Fruit fly (Drosophila melanogaster) whole organism, embryonic: ENCODE data around the gene djl.

Source experiments
- B-H2 ChIP-seq: fragments of 200-800 bp; sonication (Bioruptor generic); optimal IDR thresholded peaks from 2 replicates; lab custom pipeline; 2018; ENCODE audit warnings: missing biosample characterization, mild to moderate bottlenecking, missing genetic modification characterization
- Bgb ChIP-seq: fragments of 200-800 bp; sonication (Bioruptor generic); IDR thresholded peaks from 2 replicates; pipeline ENCODE4 v1.3.6; 2022; ENCODE audit warnings: missing biosample characterization, missing genetic modification characterization; ENCODE audit not compliant: partially characterized antibody
- CG10565 ChIP-seq: fragments of 200-800 bp; sonication (Bioruptor generic); optimal IDR thresholded peaks from 3 replicates; lab custom pipeline; 2016; ENCODE audit warnings: missing biosample characterization, mild to moderate bottlenecking, missing genetic modification characterization
- CG10654 ChIP-seq: fragments of 200-800 bp; sonication (Bioruptor generic); optimal IDR thresholded peaks from 2 replicates; lab custom pipeline; 2016; ENCODE audit warnings: missing biosample characterization, missing genetic modification characterization
- CG11723 ChIP-seq: fragments of 200-800 bp; sonication (Bioruptor generic); optimal IDR thresholded peaks from 2 replicates; lab custom pipeline; 2017; ENCODE audit warnings: missing biosample characterization, mild to moderate bottlenecking, missing genetic modification characterization
- CG12236 ChIP-seq: fragments of 200-800 bp; sonication (Bioruptor generic); optimal IDR thresholded peaks from 2 replicates; lab custom pipeline; 2016; ENCODE audit warnings: missing biosample characterization, missing genetic modification characterization
- CG14014 ChIP-seq: fragments of 200-800 bp; sonication (Bioruptor generic); IDR thresholded peaks from 2 replicates; pipeline ENCODE4 v1.3.6; 2022; ENCODE audit warnings: missing biosample characterization, missing genetic modification characterization
- CG14965 ChIP-seq: fragments of 200-800 bp; sonication (Bioruptor generic); optimal IDR thresholded peaks from 2 replicates; lab custom pipeline; 2016; ENCODE audit warnings: missing biosample characterization, missing genetic modification characterization, borderline replicate concordance
- CG17359 ChIP-seq: fragments of 200-800 bp; sonication (Bioruptor generic); optimal IDR thresholded peaks from 3 replicates; lab custom pipeline; 2018; ENCODE audit warnings: missing biosample characterization, mild to moderate bottlenecking, missing genetic modification characterization, moderate library complexity
- CG17385 ChIP-seq: fragments of 200-800 bp; sonication (Bioruptor generic); optimal IDR thresholded peaks from 3 replicates; lab custom pipeline; 2018; ENCODE audit warnings: missing biosample characterization, mild to moderate bottlenecking, missing genetic modification characterization
- CG17568 ChIP-seq: fragments of 200-800 bp; sonication (Bioruptor generic); optimal IDR thresholded peaks from 2 replicates; lab custom pipeline; 2018; ENCODE audit warnings: missing biosample characterization, mild to moderate bottlenecking, missing genetic modification characterization, moderate library complexity
- CG17612 ChIP-seq: fragments of 200-800 bp; sonication (Bioruptor generic); IDR thresholded peaks from 2 replicates; pipeline ENCODE4 v1.3.6; 2022; ENCODE audit warnings: missing biosample characterization, missing genetic modification characterization
- CG17802 ChIP-seq: fragments of 200-800 bp; sonication (Bioruptor generic); optimal IDR thresholded peaks from 2 replicates; lab custom pipeline; 2018; ENCODE audit warnings: missing biosample characterization, mild to moderate bottlenecking, missing genetic modification characterization, moderate library complexity
- CG17829 ChIP-seq: fragments of 200-800 bp; optimal IDR thresholded peaks from 2 replicates; lab custom pipeline; 2019; ENCODE audit warnings: missing biosample characterization, mild to moderate bottlenecking, missing genetic modification characterization, moderate library complexity
- CG3838 ChIP-seq: fragments of 200-800 bp; sonication (Bioruptor generic); optimal IDR thresholded peaks from 3 replicates; lab custom pipeline; 2016; ENCODE audit warnings: missing biosample characterization, missing genetic modification characterization
- CG4730 ChIP-seq: fragments of 200-800 bp; sonication (Bioruptor generic); IDR thresholded peaks from 2 replicates; pipeline ENCODE4 v1.3.6; 2022; ENCODE audit warnings: missing biosample characterization, missing genetic modification characterization
- CG4820 ChIP-seq: fragments of 200-800 bp; sonication (Bioruptor generic); optimal IDR thresholded peaks from 3 replicates; lab custom pipeline; 2016; ENCODE audit warnings: missing biosample characterization, missing genetic modification characterization
- CG6272 ChIP-seq: fragments of 200-800 bp; sonication (Bioruptor generic); IDR thresholded peaks from 2 replicates; pipeline ENCODE4 v1.3.6; 2022; ENCODE audit warnings: missing biosample characterization, missing genetic modification characterization
- CG6791 ChIP-seq: fragments of 200-800 bp; sonication (Bioruptor generic); IDR thresholded peaks from 3 replicates; pipeline ENCODE4 v1.3.6; 2022; ENCODE audit warnings: missing biosample characterization, missing genetic modification characterization; ENCODE audit not compliant: partially characterized antibody
- CG8359 ChIP-seq: fragments of 200-800 bp; sonication (Bioruptor generic); optimal IDR thresholded peaks from 2 replicates; lab custom pipeline; 2017; ENCODE audit warnings: missing biosample characterization, mild to moderate bottlenecking, missing genetic modification characterization, borderline replicate concordance
- CG8765 ChIP-seq: fragments of 200-800 bp; sonication (Bioruptor generic); IDR thresholded peaks from 2 replicates; pipeline ENCODE4 v1.3.6; 2022; ENCODE audit warnings: missing biosample characterization, missing genetic modification characterization
- CrebB ChIP-seq: fragments of 200-800 bp; sonication (Bioruptor generic); optimal IDR thresholded peaks from 3 replicates; lab custom pipeline; 2018; ENCODE audit warnings: missing biosample characterization, mild to moderate bottlenecking, missing genetic modification characterization
- H2.0 ChIP-seq: fragments of 200-800 bp; sonication (Bioruptor generic); IDR thresholded peaks from 2 replicates; pipeline ENCODE4 v1.3.6; 2022; ENCODE audit warnings: missing biosample characterization, missing genetic modification characterization
- Meics ChIP-seq: fragments of 200-800 bp; sonication (Bioruptor generic); optimal IDR thresholded peaks from 2 replicates; lab custom pipeline; 2017; ENCODE audit warnings: missing biosample characterization, mild to moderate bottlenecking, missing genetic modification characterization
- Ptx1 ChIP-seq: fragments of 200-800 bp; sonication (Bioruptor generic); IDR thresholded peaks from 2 replicates; pipeline ENCODE4 v1.3.6; 2022; ENCODE audit warnings: missing biosample characterization, missing genetic modification characterization
- Sin3A ChIP-seq: fragments of >200 bp; optimal IDR thresholded peaks from 2 replicates; lab custom pipeline; 2018
- Tbp ChIP-seq: fragments of >200 bp; optimal IDR thresholded peaks from 2 replicates; lab custom pipeline; 2018; ENCODE audit warnings: missing biosample characterization, missing genetic modification characterization
- bbx ChIP-seq: fragments of 200-800 bp; sonication (Bioruptor generic); IDR thresholded peaks from 2 replicates; pipeline ENCODE4 v1.3.6; 2022; ENCODE audit warnings: missing biosample characterization, missing genetic modification characterization; ENCODE audit not compliant: partially characterized antibody
- bsh ChIP-seq, 2 experiments: fragments of 200-800 bp; sonication (Bioruptor generic); optimal IDR thresholded peaks; 2 replicates each; lab custom pipeline; 2017 to 2018; ENCODE audit warnings: mild to moderate bottlenecking in 2 of 2, missing biosample characterization in 2 of 2, missing genetic modification characterization in 2 of 2, moderate library complexity in 1 of 2
- cato ChIP-seq: fragments of 200-800 bp; sonication (Bioruptor generic); optimal IDR thresholded peaks from 2 replicates; lab custom pipeline; 2016; ENCODE audit warnings: missing biosample characterization, missing genetic modification characterization, borderline replicate concordance
- caup ChIP-seq: fragments of 200-800 bp; sonication (Bioruptor generic); optimal IDR thresholded peaks from 3 replicates; lab custom pipeline; 2017; ENCODE audit warnings: missing biosample characterization, mild to moderate bottlenecking, missing genetic modification characterization, moderate library complexity; ENCODE audit not compliant: severe bottlenecking
- crc ChIP-seq: fragments of 200-800 bp; sonication (Bioruptor generic); optimal IDR thresholded peaks from 2 replicates; lab custom pipeline; 2016; ENCODE audit warnings: missing biosample characterization, missing genetic modification characterization
- dimm ChIP-seq: fragments of 200-800 bp; sonication (Bioruptor generic); IDR thresholded peaks from 2 replicates; pipeline ENCODE4 v1.3.6; 2022; ENCODE audit warnings: missing biosample characterization, missing genetic modification characterization
- dmrt99B ChIP-seq: fragments of 200-800 bp; sonication (Bioruptor generic); optimal IDR thresholded peaks from 2 replicates; lab custom pipeline; 2018; ENCODE audit warnings: missing biosample characterization, mild to moderate bottlenecking, missing genetic modification characterization, moderate library complexity
- gcm2 ChIP-seq: fragments of 200-800 bp; sonication (Bioruptor generic); optimal IDR thresholded peaks from 2 replicates; lab custom pipeline; 2016; ENCODE audit warnings: missing biosample characterization, missing genetic modification characterization
- gro ChIP-seq: fragments of 200-800 bp; sonication (Bioruptor generic); optimal IDR thresholded peaks from 2 replicates; lab custom pipeline; 2016; ENCODE audit warnings: missing biosample characterization, missing genetic modification characterization
- gsb-n ChIP-seq: fragments of 200-800 bp; sonication (Bioruptor generic); optimal IDR thresholded peaks from 3 replicates; lab custom pipeline; 2018; ENCODE audit warnings: missing biosample characterization, mild to moderate bottlenecking, missing genetic modification characterization
- hth ChIP-seq: fragments of >200 bp; optimal IDR thresholded peaks from 2 replicates; lab custom pipeline; 2017; ENCODE audit warnings: inconsistent platforms
- psq ChIP-seq: fragments of 200-800 bp; sonication (Bioruptor generic); optimal IDR thresholded peaks from 2 replicates; lab custom pipeline; 2017; ENCODE audit warnings: missing biosample characterization, missing genetic modification characterization
- pzg ChIP-seq: fragments of 200-800 bp; sonication (Bioruptor generic); optimal IDR thresholded peaks from 3 replicates; lab custom pipeline; 2018; ENCODE audit warnings: missing biosample characterization, mild to moderate bottlenecking, missing genetic modification characterization, moderate library complexity
- ro ChIP-seq: fragments of 200-800 bp; sonication (Bioruptor generic); IDR thresholded peaks from 2 replicates; pipeline ENCODE4 v1.3.6; 2022; ENCODE audit warnings: missing biosample characterization, missing genetic modification characterization
- schlank ChIP-seq: fragments of 200-800 bp; sonication (Bioruptor generic); optimal IDR thresholded peaks from 2 replicates; lab custom pipeline; 2018; ENCODE audit warnings: missing biosample characterization, mild to moderate bottlenecking, missing genetic modification characterization
- sim ChIP-seq: fragments of 200-800 bp; sonication (Bioruptor generic); IDR thresholded peaks from 2 replicates; pipeline ENCODE4 v1.3.6; 2022; ENCODE audit warnings: missing biosample characterization, missing genetic modification characterization
- so ChIP-seq: fragments of 200-800 bp; sonication (Bioruptor generic); IDR thresholded peaks from 3 replicates; pipeline ENCODE4 v1.3.6; 2022; ENCODE audit warnings: missing biosample characterization, missing genetic modification characterization
- twi ChIP-seq: fragments of 200-800 bp; optimal IDR thresholded peaks from 2 replicates; lab custom pipeline; 2019; ENCODE audit warnings: missing biosample characterization, mild to moderate bottlenecking, missing genetic modification characterization, moderate library complexity
- tx ChIP-seq: fragments of 200-800 bp; sonication (Bioruptor generic); optimal IDR thresholded peaks from 2 replicates; lab custom pipeline; 2016; ENCODE audit warnings: missing biosample characterization, missing genetic modification characterization
- unc-4 ChIP-seq: fragments of 200-800 bp; sonication (Bioruptor generic); IDR thresholded peaks from 2 replicates; pipeline ENCODE4 v1.3.6; 2022; ENCODE audit warnings: missing biosample characterization, missing genetic modification characterization; ENCODE audit not compliant: partially characterized antibody
- vvl ChIP-seq: fragments of 200-800 bp; sonication (Bioruptor generic); IDR thresholded peaks from 2 replicates; pipeline ENCODE4 v1.3.6; 2022; ENCODE audit warnings: missing biosample characterization, missing genetic modification characterization
- yki ChIP-seq: fragments of >200 bp; optimal IDR thresholded peaks from 3 replicates; lab custom pipeline; 2018

The djl gene

DNA sequence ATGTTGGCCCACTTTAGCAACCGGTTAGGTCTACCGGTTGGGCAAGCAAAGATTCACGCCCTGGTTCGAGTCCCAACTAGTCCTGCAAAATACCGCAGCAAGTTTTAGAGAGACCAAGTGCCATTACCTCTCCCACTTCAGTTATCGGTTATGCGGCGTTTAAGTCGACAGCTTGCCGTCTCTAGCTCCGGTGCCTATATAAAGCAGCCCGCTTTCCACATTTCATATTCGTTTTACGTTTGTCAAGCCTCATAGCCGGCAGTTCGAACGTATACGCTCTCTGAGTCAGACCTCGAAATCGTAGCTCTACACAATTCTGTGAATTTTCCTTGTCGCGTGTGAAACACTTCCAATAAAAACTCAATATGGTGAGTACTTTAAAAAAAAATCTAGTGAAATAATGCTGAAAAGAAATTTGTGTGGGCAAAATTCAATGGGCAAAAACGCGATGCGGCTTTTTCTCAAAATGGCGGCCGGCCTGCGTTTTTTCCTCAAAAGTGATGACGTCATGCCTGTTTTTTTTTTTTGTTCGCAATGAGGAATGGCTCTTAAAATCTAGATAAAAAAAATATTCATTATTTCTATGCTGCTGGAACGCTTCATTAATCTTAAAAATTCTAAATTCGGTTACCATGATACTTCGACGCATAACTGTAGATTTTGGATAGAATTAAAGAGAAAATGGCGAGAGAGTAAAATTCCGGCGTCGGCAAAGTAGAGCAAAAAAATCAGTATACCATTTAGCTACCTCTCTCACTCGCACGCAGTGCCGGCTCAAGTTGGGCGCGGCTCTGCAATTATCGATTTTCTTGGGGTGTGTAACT, 26.0 kb downstream of the djl start, which contains the start of gene alphaTub84B (continued):
- TF ChIP-seq CG17385 (GFP tag; lab: Kevin White, UChicago) (peak; percentile 77), CG3838 (GFP tag; lab: Kevin White, UChicago) (no peak), Sin3A (peak; percentile 24), CG17829 (tag; lab: Kevin White, UChicago) (peak; percentile 66), CG6791 (peak; percentile 66), CG4730 (no peak), CG17568 (GFP tag; lab: Kevin White, UChicago) (peak; percentile 48), CG11723 (GFP tag; lab: Kevin White, UChicago) (peak; percentile 69), unc-4 (GFP tag; lab: Robert Waterston, UW) (peak; percentile 37; the same call in 1 of the 2 replicates), H2.0 (GFP tag; lab: Robert Waterston, UW) (0 out of 2 replicates have a peak, but pooled peaks have one; percentile 23), Bgb (peak; percentile 77), dimm (GFP tag; lab: Robert Waterston, UW) (no peak), Tbp (peak; percentile 63), CG4820 (GFP tag; lab: Kevin White, UChicago) (no peak), CG10565 (no peak), gsb-n (peak; percentile 31), hth (lab: Kevin White, UChicago) (no peak), CG17802 (peak; percentile 43), schlank (tag; lab: Kevin White, UChicago) (peak; percentile 22), crc (GFP tag; lab: Kevin White, UChicago) (peak; percentile 19), CG10654 (GFP tag; lab: Kevin White, UChicago) (no peak), ro (GFP tag; lab: Robert Waterston, UW) (no peak), cato (GFP tag; lab: Kevin White, UChicago) (no peak), CG12236 (GFP tag; lab: Kevin White, UChicago) (no peak), CG14014 (peak; percentile 30; the same call in 1 of the 2 replicates), CG8359 (GFP tag; lab: Kevin White, UChicago) (no peak), CG6272 (GFP tag; lab: Robert Waterston, UW) (peak; percentile 39; the same call in 1 of the 2 replicates), Ptx1 (GFP tag; lab: Robert Waterston, UW) (0 out of 2 replicates have a peak, but pooled peaks have one; percentile 16), CG14965 (peak; percentile 50), vvl (GFP tag; lab: Robert Waterston, UW) (peak; percentile 88), dmrt99B (tag; lab: Kevin White, UChicago) (peak; percentile 63), gcm2 (GFP tag; lab: Kevin White, UChicago) (no peak), bsh (GFP tag; optimal IDR thresholded peaks at IDR 0.05; lab: Kevin White, UChicago) (peak; percentile 32 to 47), B-H2 (GFP tag; lab: Kevin White, UChicago) (peak; percentile 45), gro (peak; percentile 89), Meics (GFP tag; lab: Kevin White, UChicago) (peak; percentile 55), sim (GFP tag; lab: Robert Waterston, UW) (peak; percentile 39; the same call in 1 of the 2 replicates), CG17612 (GFP tag; lab: Robert Waterston, UW) (no peak; the same call in 1 of the 2 replicates), CG17359 (tag; lab: Kevin White, UChicago) (peak; percentile 70), psq (GFP tag; lab: Kevin White, UChicago) (peak; percentile 30), CrebB (peak; percentile 81), bbx (GFP tag; lab: Robert Waterston, UW) (peak; percentile 69), yki (lab: Kevin White, UChicago) (no peak), tx (GFP tag; lab: Kevin White, UChicago) (peak; percentile 71), pzg (GFP tag; lab: Kevin White, UChicago) (peak; percentile 98), twi (tag; lab: Kevin White, UChicago) (no peak), CG8765 (no peak), caup (GFP tag; lab: Kevin White, UChicago) (peak; percentile 84), so (GFP tag; lab: Robert Waterston, UW) (peak; percentile 71; the same call in 2 of the 3 replicates)
